Worm (Caenorhabditis elegans) whole organism, L4 larva: ENCODE results near the gene snr-3.

Source experiments
- F26F4.8 ChIP-seq: fragments of 200-800 bp; sonication (Bioruptor generic); conservative IDR thresholded peaks from 2 replicates; pipeline ENCODE4 v1.3.6; 2022; ENCODE audit warnings: missing genetic modification characterization, missing compliant biosample characterization
- R02D3.7 ChIP-seq: fragments of 150-350 bp; sonication (generic microtip); optimal IDR thresholded peaks from 3 replicates; lab custom pipeline; 2014; ENCODE audit warnings: missing biosample characterization, missing genetic modification characterization
- T26A8.4 ChIP-seq: fragments of 200-800 bp; sonication (Bioruptor generic); IDR thresholded peaks from 2 replicates; pipeline ENCODE4 v1.3.6; 2022; ENCODE audit warnings: missing genetic modification characterization, missing compliant biosample characterization
- Y105C5A.15 ChIP-seq: fragments of 200-800 bp; sonication (Bioruptor generic); IDR thresholded peaks from 2 replicates; pipeline ENCODE4 v1.3.6; 2022; ENCODE audit warnings: missing genetic modification characterization, missing compliant biosample characterization
- aha-1 ChIP-seq: fragments of 150-350 bp; peaks from one replicate; lab custom pipeline; 2014; ENCODE audit warnings: missing biosample characterization, missing genetic modification characterization
- ama-1 ChIP-seq: fragments of 150-350 bp; optimal IDR thresholded peaks from 2 replicates; lab custom pipeline; 2014; ENCODE audit warnings: inconsistent platforms, mixed read lengths
- ceh-20 ChIP-seq: fragments of 200-800 bp; sonication (Bioruptor generic); IDR thresholded peaks from 2 replicates; pipeline ENCODE4 v1.3.6; 2022; ENCODE audit warnings: missing genetic modification reagents, missing genetic modification characterization, missing compliant biosample characterization
- ceh-62 ChIP-seq: sonication (generic microtip); optimal IDR thresholded peaks from 2 replicates; lab custom pipeline; 2017; ENCODE audit warnings: missing biosample characterization, missing genetic modification characterization
- ceh-82 ChIP-seq: sonication (generic microtip); optimal IDR thresholded peaks from 2 replicates; lab custom pipeline; 2017; ENCODE audit warnings: missing biosample characterization, missing genetic modification characterization
- daf-8 ChIP-seq: fragments of 200-800 bp; sonication (Bioruptor generic); IDR thresholded peaks from 2 replicates; pipeline ENCODE4 v1.3.6; 2022; ENCODE audit warnings: missing genetic modification characterization, missing compliant biosample characterization
- dmd-6 ChIP-seq: fragments of 200-800 bp; sonication (Bioruptor generic); IDR thresholded peaks from 2 replicates; pipeline ENCODE4 v1.3.6; 2022; ENCODE audit warnings: missing genetic modification reagents, missing genetic modification characterization, missing compliant biosample characterization
- dmd-8 ChIP-seq: fragments of 200-800 bp; sonication (Bioruptor generic); IDR thresholded peaks from 2 replicates; pipeline ENCODE4 v1.3.6; 2022; ENCODE audit warnings: missing genetic modification characterization, missing compliant biosample characterization
- gei-8 ChIP-seq: fragments of 200-800 bp; sonication (Bioruptor generic); optimal IDR thresholded peaks from 2 replicates; lab custom pipeline; 2018; ENCODE audit warnings: mild to moderate bottlenecking, missing genetic modification characterization, missing compliant biosample characterization
- hlh-11 ChIP-seq: fragments of 200-800 bp; sonication (Bioruptor generic); optimal IDR thresholded peaks from 2 replicates; lab custom pipeline; 2018; ENCODE audit warnings: mild to moderate bottlenecking, missing genetic modification characterization, missing compliant biosample characterization
- hmg-1.1 ChIP-seq: fragments of 200-800 bp; sonication (Bioruptor generic); IDR thresholded peaks from 2 replicates; pipeline ENCODE4 v1.3.6; 2022; ENCODE audit warnings: missing genetic modification reagents, missing genetic modification characterization, missing compliant biosample characterization
- jun-1 ChIP-seq: fragments of 150-350 bp; optimal IDR thresholded peaks from 2 replicates; lab custom pipeline; 2014; ENCODE audit warnings: missing biosample characterization, missing genetic modification reagents, missing genetic modification characterization
- lim-7 ChIP-seq: fragments of 200-800 bp; sonication (Bioruptor generic); IDR thresholded peaks from 2 replicates; pipeline ENCODE4 v1.3.6; 2022; ENCODE audit warnings: missing genetic modification characterization, missing compliant biosample characterization
- lin-1 ChIP-seq: fragments of 200-800 bp; sonication (Bioruptor generic); IDR thresholded peaks from 2 replicates; pipeline ENCODE4 v1.3.6; 2022; ENCODE audit warnings: missing genetic modification reagents, missing genetic modification characterization, missing compliant biosample characterization
- mep-1 ChIP-seq: fragments of 150-350 bp; sonication (generic microtip); optimal IDR thresholded peaks from 3 replicates; lab custom pipeline; 2014; ENCODE audit warnings: missing biosample characterization, missing genetic modification characterization
- nhr-11 ChIP-seq: fragments of 150-350 bp; optimal IDR thresholded peaks from 2 replicates; lab custom pipeline; 2014; ENCODE audit warnings: missing biosample characterization, missing genetic modification characterization
- nhr-28 ChIP-seq: fragments of 150-350 bp; optimal IDR thresholded peaks from 2 replicates; lab custom pipeline; 2014; ENCODE audit warnings: missing biosample characterization, missing genetic modification characterization
- nhr-42 ChIP-seq: fragments of 200-800 bp; sonication (Bioruptor generic); IDR thresholded peaks from 2 replicates; pipeline ENCODE4 v1.3.6; 2022; ENCODE audit warnings: missing genetic modification characterization, missing compliant biosample characterization
- nhr-6 ChIP-seq: fragments of 150-350 bp; optimal IDR thresholded peaks from 2 replicates; lab custom pipeline; 2014; ENCODE audit warnings: missing biosample characterization, missing genetic modification characterization
- nhr-76 ChIP-seq: fragments of 150-350 bp; optimal IDR thresholded peaks from 2 replicates; lab custom pipeline; 2014; ENCODE audit warnings: missing biosample characterization, missing genetic modification characterization
- saeg-2 ChIP-seq: fragments of 200-800 bp; sonication (Bioruptor generic); IDR thresholded peaks from 2 replicates; pipeline ENCODE4 v1.3.6; 2022; ENCODE audit warnings: missing genetic modification reagents, missing genetic modification characterization, missing compliant biosample characterization
- set-16 ChIP-seq: fragments of 200-800 bp; sonication (Bioruptor generic); IDR thresholded peaks from 2 replicates; pipeline ENCODE4 v1.3.6; 2022; ENCODE audit warnings: missing genetic modification reagents, missing genetic modification characterization, missing compliant biosample characterization
- spr-1 ChIP-seq: sonication (generic microtip); optimal IDR thresholded peaks from 2 replicates; lab custom pipeline; 2016; ENCODE audit warnings: mild to moderate bottlenecking, missing genetic modification characterization, missing compliant biosample characterization
- tag-97 ChIP-seq: fragments of 200-800 bp; sonication (Bioruptor generic); IDR thresholded peaks from 2 replicates; pipeline ENCODE4 v1.3.6; 2022; ENCODE audit warnings: missing genetic modification characterization, missing compliant biosample characterization
- unc-62 ChIP-seq, 3 experiments: fragments of 150-350 bp in 1 of 3; sonication (generic microtip); optimal IDR thresholded peaks in 2 of 3; peaks in 1 of 3; 1 replicate in 1 of 3; 2 replicates in 2 of 3; lab custom pipeline; 2014 to 2017; ENCODE audit warnings: missing biosample characterization in 3 of 3, missing genetic modification characterization in 3 of 3, missing genetic modification reagents in 3 of 3, missing genotype in 1 of 3
- vab-7 ChIP-seq: fragments of 200-800 bp; sonication (Bioruptor generic); IDR thresholded peaks from 2 replicates; pipeline ENCODE4 v1.3.6; 2022; ENCODE audit warnings: missing genetic modification reagents, missing genetic modification characterization, missing compliant biosample characterization
- zip-11 ChIP-seq: fragments of 200-800 bp; sonication (Bioruptor generic); IDR thresholded peaks from 2 replicates; pipeline ENCODE4 v1.3.6; 2022; ENCODE audit warnings: missing genetic modification characterization, missing compliant biosample characterization
- ztf-11 ChIP-seq: fragments of 150-350 bp; optimal IDR thresholded peaks from 2 replicates; lab custom pipeline; 2014; ENCODE audit warnings: missing biosample characterization, missing genetic modification characterization

The snr-3 gene

ce11 chrII:6484876-6485526, 4.6 kb downstream of the snr-3 start, which contains the start of the genes lido-16 and plpp-1.2:
lido-16 (minus strand) TSS chrII:6484976.
plpp-1.2 (plus strand) TSS chrII:6485476.
- no peak for TF ChIP-seq saeg-2 (GFP tag; lab: Robert Waterston, UW)
- no peak for TF ChIP-seq R02D3.7 (tag; lab: Kevin White, UChicago)
- no peak for TF ChIP-seq dmd-6 (GFP tag; lab: Robert Waterston, UW)
- TF ChIP-seq mep-1 (tag; lab: Kevin White, UChicago): no peak
- no peak for TF ChIP-seq dmd-8 (GFP tag; lab: Robert Waterston, UW)
- TF ChIP-seq zip-11: no peak
- TF ChIP-seq lim-7 (GFP tag; lab: Robert Waterston, UW): no peak
- TF ChIP-seq unc-62 (GFP tag; optimal IDR thresholded peaks at IDR 0.05 in 1 of 2; lab: Kevin White, UChicago): peak in 1 of 2 experiments; percentile 71
- no peak for TF ChIP-seq unc-62 (tag; optimal IDR thresholded peaks at IDR 0.05; lab: Kevin White, UChicago)

DNA sequence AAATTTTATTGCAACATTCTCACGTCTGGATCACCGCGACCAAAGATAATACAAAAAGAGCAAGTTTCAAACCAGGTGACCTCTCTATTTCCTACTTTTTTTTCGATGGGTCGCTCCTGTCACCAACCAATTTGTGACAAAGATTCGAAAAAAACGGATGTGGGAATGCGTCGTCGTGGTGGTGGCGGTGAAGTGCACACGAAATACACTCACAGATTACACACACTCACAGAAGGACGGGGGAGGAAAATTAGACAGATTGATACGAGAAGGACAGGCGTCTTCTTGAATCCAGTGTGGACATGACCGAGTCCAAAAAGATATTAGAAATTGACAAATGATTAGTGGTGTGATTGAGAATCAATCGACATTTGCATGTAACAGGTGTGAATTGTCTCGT, 6.8 kb downstream of the snr-3 start:
- peak; percentile 36 for TF ChIP-seq hlh-11
- TF ChIP-seq jun-1 (tag; lab: Kevin White, UChicago): no peak
- no peak for TF ChIP-seq nhr-28 (tag; lab: Kevin White, UChicago)
- TF ChIP-seq nhr-76 (tag; lab: Kevin White, UChicago): no peak
- peak in 1 of 2 experiments; percentile 7 for TF ChIP-seq unc-62 (GFP tag; optimal IDR thresholded peaks at IDR 0.05 in 1 of 2; lab: Kevin White, UChicago)
- TF ChIP-seq unc-62 (tag; optimal IDR thresholded peaks at IDR 0.05; lab: Kevin White, UChicago): no peak
- TF ChIP-seq gei-8 (GFP tag; lab: Kevin White, UChicago): no peak
- no peak for TF ChIP-seq nhr-6 (tag; lab: Kevin White, UChicago)
- TF ChIP-seq ceh-20 (GFP tag; lab: Robert Waterston, UW): no peak
- TF ChIP-seq aha-1 (tag; lab: Kevin White, UChicago): peak; percentile 4

DNA sequence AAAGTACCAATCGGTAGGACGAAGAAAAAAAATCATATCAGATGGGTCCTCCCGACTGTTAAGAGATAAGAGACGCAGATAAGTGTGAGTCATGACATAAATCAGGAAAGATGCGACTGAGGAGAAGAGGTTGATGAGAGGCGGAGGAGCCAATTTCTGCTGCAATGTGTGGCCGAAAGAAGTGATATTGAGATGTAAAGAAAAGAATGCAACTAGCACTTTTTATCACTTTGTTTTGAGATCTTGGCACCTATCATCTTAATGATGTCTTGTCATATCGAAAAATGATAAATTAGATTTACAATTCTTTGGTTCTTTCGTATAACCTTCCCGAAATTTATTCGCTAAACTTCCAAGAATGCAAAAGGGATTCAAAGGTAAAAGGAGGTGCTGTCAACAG, 7.5 kb downstream of the snr-3 start, which contains the start of gene del-10:
del-10 (minus strand) TSS at position 24 of the 400 bp plus-strand sequence.
- TF ChIP-seq mep-1 (tag; lab: Kevin White, UChicago) (no peak), tag-97 (GFP tag; lab: Robert Waterston, UW) (no peak), ama-1 (lab: Kevin White, UChicago) (no peak), daf-8 (GFP tag; lab: Robert Waterston, UW) (no peak), ceh-62 (tag; lab: Kevin White, UChicago) (no peak), Y105C5A.15 (no peak), ceh-82 (no peak), spr-1 (tag; lab: Kevin White, UChicago) (no peak), nhr-42 (GFP tag; lab: Robert Waterston, UW) (no peak), vab-7 (GFP tag; lab: Robert Waterston, UW) (no peak)

- no peak for TF ChIP-seq F26F4.8 (GFP tag; lab: Robert Waterston, UW)
- TF ChIP-seq nhr-11 (tag; lab: Kevin White, UChicago): no peak
- no peak for TF ChIP-seq hmg-1.1
- no peak for TF ChIP-seq set-16
Measured at ce11 chrII:6476655-6477054, 12.9 kb downstream of the snr-3 start, which contains the start of gene T28D9.4. T28D9.4 (plus strand) TSS chrII:6476955.

DNA sequence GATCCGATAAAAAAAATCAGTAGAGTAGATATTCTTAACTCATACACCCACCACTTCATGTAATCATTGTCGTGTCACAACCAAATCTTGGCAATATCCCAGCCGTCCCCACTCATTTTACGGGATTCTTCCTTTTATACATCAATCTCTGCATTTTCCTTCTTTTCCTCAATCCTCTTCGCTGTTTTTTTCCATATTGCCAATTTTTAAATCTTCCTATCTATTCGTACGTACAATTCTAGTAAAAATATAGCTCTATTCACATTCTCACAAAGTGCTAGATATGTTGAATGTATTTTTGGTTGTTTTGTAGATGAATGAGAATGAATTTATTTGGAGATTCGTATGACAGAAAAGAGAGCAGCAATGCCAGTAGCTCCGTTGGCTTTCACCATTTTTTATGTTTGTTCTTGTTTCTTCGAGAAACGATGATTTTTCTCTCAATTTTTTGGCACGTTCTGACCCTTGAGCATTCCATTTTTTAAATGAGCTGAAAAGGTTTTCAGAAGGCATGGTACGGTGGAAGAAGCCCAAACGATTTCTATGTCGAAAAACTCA, 14.3 kb downstream of the snr-3 start, which contains the start of gene T28D9.16:
T28D9.16 (plus strand) TSS at position 508 of the 558 bp plus-strand sequence.
- TF ChIP-seq T26A8.4 (GFP tag; lab: Robert Waterston, UW): no peak
- peak in 1 of 2 experiments; percentile 91 for TF ChIP-seq unc-62 (GFP tag; optimal IDR thresholded peaks at IDR 0.05 in 1 of 2; lab: Kevin White, UChicago)
- TF ChIP-seq unc-62 (tag; optimal IDR thresholded peaks at IDR 0.05; lab: Kevin White, UChicago): no peak
- TF ChIP-seq, all 104 proteins: peak for 1

DNA sequence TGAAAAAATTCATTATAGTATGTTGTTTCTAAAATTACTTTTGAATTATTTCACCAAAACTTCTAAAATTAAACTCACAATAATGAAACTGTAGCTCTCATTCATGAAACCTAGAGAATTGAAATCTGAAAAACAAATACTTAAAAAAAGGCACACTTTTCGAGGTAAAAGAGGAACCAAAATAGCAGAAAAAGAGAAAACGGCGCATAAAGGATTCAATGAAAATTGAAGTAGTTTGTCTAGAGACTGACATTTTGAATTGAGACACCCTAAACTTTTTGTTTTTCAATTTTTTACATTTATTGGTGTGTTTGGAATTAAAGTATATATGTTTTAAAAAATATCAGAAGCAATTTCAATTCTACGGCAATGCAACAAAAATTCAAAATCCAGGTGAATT, 18.6 kb downstream of the snr-3 start, which contains the start of gene dgk-5:
dgk-5 (minus strand) TSS at position 101 of the 400 bp plus-strand sequence.
- TF ChIP-seq lin-1 (no peak), ztf-11 (tag; lab: Kevin White, UChicago) (no peak), vab-7 (GFP tag; lab: Robert Waterston, UW) (no peak), T26A8.4 (GFP tag; lab: Robert Waterston, UW) (no peak)
